Fruit fly (Drosophila melanogaster): ENCODE measurements around the gene robl37BC.

The robl37BC gene

DNA sequence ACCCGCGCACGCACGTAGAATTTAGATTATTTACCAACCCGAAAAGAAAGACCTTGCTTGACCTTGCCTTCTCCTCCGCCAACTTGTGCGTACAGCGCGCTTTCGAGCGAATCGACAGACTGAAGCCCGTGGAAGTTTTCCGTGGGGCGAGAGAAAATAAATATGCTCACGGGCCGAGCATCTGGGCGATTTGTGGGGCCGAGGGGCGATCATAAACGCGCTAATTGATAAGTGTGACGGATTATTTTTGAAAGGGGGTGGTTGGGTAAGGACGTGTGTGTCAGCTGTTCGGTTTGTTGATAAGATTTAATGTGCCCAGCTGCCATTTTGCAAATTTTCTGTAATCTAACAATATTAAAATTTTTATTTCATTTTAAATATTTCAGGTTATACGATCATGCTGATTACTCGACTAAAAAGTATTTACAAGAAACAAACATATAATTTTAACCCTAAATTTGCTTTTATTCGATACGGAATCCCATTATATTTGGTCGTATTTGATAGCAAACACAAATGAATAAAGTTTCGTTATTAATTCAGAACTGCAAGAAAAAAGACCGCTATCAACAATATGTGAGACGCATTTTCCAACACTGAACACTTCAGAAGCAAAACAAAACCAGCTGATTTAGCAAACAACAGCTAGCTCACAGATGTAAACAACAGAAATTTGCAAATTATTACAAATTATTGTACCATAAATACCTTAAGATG lies 36.4 kb upstream of the robl37BC start, which contains the start of the genes L2HGDH and CG10431 (continued):
- TF ChIP-seq ac (GFP tag; optimal IDR thresholded peaks at IDR 0.05) (no peak), CG3847 (GFP tag; IDR thresholded peaks at IDR 0.05) (peak; percentile 64), CG14710 (tag; optimal IDR thresholded peaks at IDR 0.05) (peak; percentile 83), CG9797 (GFP tag; optimal IDR thresholded peaks at IDR 0.05) (peak; percentile 65), Lhr (GFP tag; optimal IDR thresholded peaks at IDR 0.05) (peak; percentile 36), CG12071 (GFP tag; optimal IDR thresholded peaks at IDR 0.05) (peak; percentile 57), Hmr (GFP tag; optimal IDR thresholded peaks at IDR 0.05) (peak; percentile 75), CG32767 (GFP tag; IDR thresholded peaks at IDR 0.05) (no peak), CG31441 (GFP tag; IDR thresholded peaks at IDR 0.05) (no peak; the same call in 1 of the 2 replicates), sd (tag; optimal IDR thresholded peaks at IDR 0.05) (peak; percentile 62), HmgZ (tag; optimal IDR thresholded peaks at IDR 0.05) (peak; percentile 51), CG17361 (GFP tag; IDR thresholded peaks at IDR 0.05) (peak; percentile 79), grau (tag; optimal IDR thresholded peaks at IDR 0.05) (peak; percentile 67), Drgx (GFP tag; IDR thresholded peaks at IDR 0.05) (0 out of 2 replicates have a peak, but pooled peaks have one; percentile 11), CG10565 (GFP tag; optimal IDR thresholded peaks at IDR 0.05) (no peak), dysf (GFP tag; IDR thresholded peaks at IDR 0.05) (peak; percentile 44; the same call in 1 of the 3 replicates), CG7556 (GFP tag; optimal IDR thresholded peaks at IDR 0.05) (peak; percentile 67), ems (GFP tag; optimal IDR thresholded peaks at IDR 0.05) (peak; percentile 25), CG8388 (GFP tag; optimal IDR thresholded peaks at IDR 0.05) (peak; percentile 43), run (tag; optimal IDR thresholded peaks at IDR 0.05) (peak; percentile 3), Hand (GFP tag; optimal IDR thresholded peaks at IDR 0.05) (peak; percentile 48), Sox100B (GFP tag; optimal IDR thresholded peaks at IDR 0.05) (peak; percentile 66), CG9727 (GFP tag; optimal IDR thresholded peaks at IDR 0.05) (peak; percentile 54), Sin3A (optimal IDR thresholded peaks at IDR 0.05) (peak; percentile 40), cas (GFP tag; IDR thresholded peaks at IDR 0.05) (0 out of 2 replicates have a peak, but pooled peaks have one; percentile 29), wdn (GFP tag; IDR thresholded peaks at IDR 0.05) (0 out of 2 replicates have a peak, but pooled peaks have one; percentile 4), Vsx1 (GFP tag; optimal IDR thresholded peaks at IDR 0.05) (peak; percentile 72), CG13775 (GFP tag; optimal IDR thresholded peaks at IDR 0.05) (peak; percentile 63), CG12942 (GFP tag; optimal IDR thresholded peaks at IDR 0.05) (peak; percentile 34), Xrp1 (GFP tag; IDR thresholded peaks at IDR 0.05) (peak; percentile 36; the same call in 1 of the 2 replicates), Deaf1 (tag; optimal IDR thresholded peaks at IDR 0.05) (peak; percentile 85), CG11247 (GFP tag; IDR thresholded peaks at IDR 0.05) (peak; percentile 26; the same call in 1 of the 2 replicates), CG8359 (GFP tag; optimal IDR thresholded peaks at IDR 0.05; ENCODE audit: borderline replicate concordance) (peak; percentile 20), psq (GFP tag; optimal IDR thresholded peaks at IDR 0.05) (no peak), Sry-β (GFP tag; optimal IDR thresholded peaks at IDR 0.05) (no peak), Oli (tag; optimal IDR thresholded peaks at IDR 0.05) (peak; percentile 53), so (GFP tag; IDR thresholded peaks at IDR 0.05) (0 out of 3 replicates have a peak, but pooled peaks have one; percentile 32), sob (GFP tag; IDR thresholded peaks at IDR 0.05) (0 out of 2 replicates have a peak, but pooled peaks have one; percentile 7), Ravus (GFP tag; IDR thresholded peaks at IDR 0.05) (no peak), CG10959 (GFP tag; IDR thresholded peaks at IDR 0.05) (no peak), CG2678 (tag; optimal IDR thresholded peaks at IDR 0.05) (peak; percentile 75), CG3163 (GFP tag; optimal IDR thresholded peaks at IDR 0.05) (no peak), emc (GFP tag; optimal IDR thresholded peaks at IDR 0.05) (no peak), grn (GFP tag; optimal IDR thresholded peaks at IDR 0.05) (peak; percentile 28), Mad (GFP tag; optimal IDR thresholded peaks at IDR 0.05) (peak; percentile 31), CG12659 (GFP tag; optimal IDR thresholded peaks at IDR 0.05) (peak; percentile 80), gsb-n (tag; optimal IDR thresholded peaks at IDR 0.05) (peak; percentile 88)

All from whole organism, embryonic.